Fruit fly (Drosophila melanogaster): ENCODE data around the gene CG5397.

The CG5397 gene

DNA sequence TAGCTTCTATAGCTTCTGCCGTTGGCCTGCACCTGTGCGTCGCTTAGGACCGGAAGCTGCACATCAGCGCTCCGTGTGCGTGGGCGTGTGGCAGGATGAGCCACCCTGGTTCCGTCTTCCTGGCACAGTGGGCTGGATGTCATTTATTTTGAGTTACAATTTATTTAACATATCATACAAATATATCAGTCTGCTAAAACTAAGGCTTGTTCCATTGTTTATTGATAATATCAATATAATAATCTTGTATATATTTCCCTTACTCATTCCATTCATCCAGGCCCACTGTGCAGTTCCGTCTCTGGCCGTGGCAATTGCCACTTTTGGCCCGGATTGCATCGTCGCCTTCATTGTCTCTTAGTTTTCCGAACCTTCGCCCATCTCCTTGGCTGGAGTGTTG is 25.4 kb upstream of the CG5397 start (continued):
- TF ChIP-seq CG33213 (GFP tag; optimal IDR thresholded peaks at IDR 0.05) = no peak
- TF ChIP-seq knrl (GFP tag; IDR thresholded peaks at IDR 0.05; ENCODE audit: partially characterized antibody) = no peak
- no peak for TF ChIP-seq dm (GFP tag; optimal IDR thresholded peaks at IDR 0.05)
- peak; percentile 29; the same call in 1 of the 2 replicates for TF ChIP-seq seq (GFP tag; IDR thresholded peaks at IDR 0.05)
- no peak for TF ChIP-seq D (optimal IDR thresholded peaks at IDR 0.05)
- peak; percentile 7 for TF ChIP-seq D (GFP tag; optimal IDR thresholded peaks at IDR 0.05)
- peak; percentile 45; the same call in 1 of the 2 replicates for TF ChIP-seq lmd (GFP tag; IDR thresholded peaks at IDR 0.05)
- TF ChIP-seq Lhr (GFP tag; optimal IDR thresholded peaks at IDR 0.05) = no peak
- TF ChIP-seq Antp (GFP tag; optimal IDR thresholded peaks at IDR 0.05) = no peak
- no peak; the same call in 2 of the 3 replicates for TF ChIP-seq croc (GFP tag; conservative IDR thresholded peaks at IDR 0.05)
- TF ChIP-seq Nf-YA (GFP tag; IDR thresholded peaks at IDR 0.05) = no peak
- TF ChIP-seq chinmo (GFP tag; IDR thresholded peaks at IDR 0.05; ENCODE audit: partially characterized antibody) = no peak
- no peak for TF ChIP-seq Hr78 (GFP tag; optimal IDR thresholded peaks at IDR 0.05)
- TF ChIP-seq org-1 (GFP tag; optimal IDR thresholded peaks at IDR 0.05) = peak; percentile 18
- TF ChIP-seq sc (optimal IDR thresholded peaks at IDR 0.05) = no peak
- TF ChIP-seq sc (GFP tag; optimal IDR thresholded peaks at IDR 0.05) = no peak
- no peak for TF ChIP-seq Sry-β (GFP tag; optimal IDR thresholded peaks at IDR 0.05)
- TF ChIP-seq CHES-1-like (GFP tag; optimal IDR thresholded peaks at IDR 0.05) = no peak
- TF ChIP-seq BtbVII (GFP tag; optimal IDR thresholded peaks at IDR 0.05) = no peak
- no peak for TF ChIP-seq CG6854 (GFP tag; optimal IDR thresholded peaks at IDR 0.05)
- no peak for TF ChIP-seq CG17612 (GFP tag; IDR thresholded peaks at IDR 0.05)
- no peak for TF ChIP-seq Nf-YC (tag; optimal IDR thresholded peaks at IDR 0.05)
- TF ChIP-seq prd (optimal IDR thresholded peaks at IDR 0.05) = no peak
- TF ChIP-seq prd (GFP tag; IDR thresholded peaks at IDR 0.05) = peak; percentile 76
- no peak for TF ChIP-seq Jarid2 (GFP tag; optimal IDR thresholded peaks at IDR 0.05)
- peak; percentile 11 for TF ChIP-seq CG12659 (GFP tag; optimal IDR thresholded peaks at IDR 0.05)
- TF ChIP-seq toy (GFP tag; IDR thresholded peaks at IDR 0.05) = no peak
- peak; percentile 17 for TF ChIP-seq CG6813 (GFP tag; optimal IDR thresholded peaks at IDR 0.05)
- TF ChIP-seq CG30020 (tag; optimal IDR thresholded peaks at IDR 0.05) = no peak
- TF ChIP-seq aop (GFP tag; IDR thresholded peaks at IDR 0.05) = no peak
- no peak for TF ChIP-seq CG9215 (GFP tag; IDR thresholded peaks at IDR 0.05)
- TF ChIP-seq tgo (GFP tag; IDR thresholded peaks at IDR 0.05) = peak; percentile 36; the same call in 1 of the 3 replicates
- TF ChIP-seq CG8359 (GFP tag; optimal IDR thresholded peaks at IDR 0.05; ENCODE audit: borderline replicate concordance) = no peak
- no peak for TF ChIP-seq disco-r (GFP tag; optimal IDR thresholded peaks at IDR 0.05)
- TF ChIP-seq CG3847 (GFP tag; IDR thresholded peaks at IDR 0.05) = no peak
- no peak for TF ChIP-seq MTF-1 (GFP tag; optimal IDR thresholded peaks at IDR 0.05; ENCODE audit: borderline replicate concordance)
- TF ChIP-seq Kr (GFP tag; optimal IDR thresholded peaks at IDR 0.05) = no peak
- peak; percentile 62 for TF ChIP-seq Sox102F (GFP tag; optimal IDR thresholded peaks at IDR 0.05)
- no peak for TF ChIP-seq HLHmδ (GFP tag; optimal IDR thresholded peaks at IDR 0.05)
- TF ChIP-seq Xbp1 (GFP tag; optimal IDR thresholded peaks at IDR 0.05) = peak; percentile 48
- no peak for TF ChIP-seq Dref (GFP tag; IDR thresholded peaks at IDR 0.05)
- TF ChIP-seq Max (GFP tag; optimal IDR thresholded peaks at IDR 0.05) = no peak
- no peak for TF ChIP-seq grn (GFP tag; optimal IDR thresholded peaks at IDR 0.05)
- TF ChIP-seq Vsx1 (GFP tag; optimal IDR thresholded peaks at IDR 0.05) = no peak
- TF ChIP-seq CG6791 (GFP tag; IDR thresholded peaks at IDR 0.05; ENCODE audit: partially characterized antibody) = no peak
- TF ChIP-seq CrebB (tag; optimal IDR thresholded peaks at IDR 0.05) = no peak
- peak; percentile 18 for TF ChIP-seq CG1529 (GFP tag; optimal IDR thresholded peaks at IDR 0.05)
- TF ChIP-seq HLH54F (GFP tag; optimal IDR thresholded peaks at IDR 0.05) = no peak
- no peak for TF ChIP-seq mirr (GFP tag; optimal IDR thresholded peaks at IDR 0.05)
- TF ChIP-seq CG10959 (GFP tag; IDR thresholded peaks at IDR 0.05) = 0 out of 2 replicates have a peak, but pooled peaks have one; percentile 9
- TF ChIP-seq CG2889 (GFP tag; IDR thresholded peaks at IDR 0.05) = 0 out of 3 replicates have a peak, but pooled peaks have one; percentile 44
